Worm (Caenorhabditis elegans) whole organism, mixed stage, embryonic: ENCODE data around the gene pmp-3.

ENCODE experiments used
- elt-3 ChIP-seq: fragments of 150-350 bp; optimal IDR thresholded peaks from 2 replicates; lab custom pipeline; 2014; ENCODE audit warnings: missing biosample characterization, missing genetic modification characterization
- hlh-1 ChIP-seq: fragments of 150-350 bp; optimal IDR thresholded peaks from 2 replicates; lab custom pipeline; 2014; ENCODE audit warnings: missing biosample characterization, missing genetic modification reagents, missing genetic modification characterization
- lin-13 ChIP-seq: fragments of 150-350 bp; optimal IDR thresholded peaks from 2 replicates; lab custom pipeline; 2014; ENCODE audit warnings: missing biosample characterization, missing genetic modification characterization
- lsy-2 ChIP-seq: fragments of 150-350 bp; optimal IDR thresholded peaks from 2 replicates; lab custom pipeline; 2014; ENCODE audit warnings: missing biosample characterization, missing genetic modification characterization
- mep-1 ChIP-seq: fragments of 150-350 bp; optimal IDR thresholded peaks from 2 replicates; lab custom pipeline; 2017; ENCODE audit warnings: missing biosample characterization, missing genetic modification reagents, missing genetic modification characterization, inconsistent platforms
- nhr-237 ChIP-seq: fragments of 150-350 bp; optimal IDR thresholded peaks from 2 replicates; lab custom pipeline; 2014; ENCODE audit warnings: missing biosample characterization, missing genetic modification characterization
- snpc-4 ChIP-seq: fragments of 150-350 bp; optimal IDR thresholded peaks from 2 replicates; lab custom pipeline; 2014; ENCODE audit warnings: missing biosample characterization, missing genetic modification characterization
- sptf-1 ChIP-seq: sonication (generic microtip); optimal IDR thresholded peaks from 2 replicates; lab custom pipeline; 2017; ENCODE audit warnings: mild to moderate bottlenecking, missing genetic modification characterization, moderate library complexity, missing compliant biosample characterization
- unc-120 ChIP-seq: sonication (generic microtip); optimal IDR thresholded peaks from 2 replicates; lab custom pipeline; 2017; ENCODE audit warnings: missing genetic modification characterization, missing compliant biosample characterization; ENCODE audit not compliant: poor library complexity, severe bottlenecking
- ztf-11 ChIP-seq: fragments of 150-350 bp; optimal IDR thresholded peaks from 2 replicates; lab custom pipeline; 2014; ENCODE audit warnings: missing biosample characterization, missing genetic modification characterization

- TF ChIP-seq ztf-11 (tag; lab: Kevin White, UChicago) (no peak), lin-13 (tag; lab: Kevin White, UChicago) (no peak), snpc-4 (tag; lab: Kevin White, UChicago) (no peak), mep-1 (no peak), sptf-1 (tag; lab: Kevin White, UChicago) (no peak), hlh-1 (no peak), elt-3 (tag; lab: Kevin White, UChicago) (no peak), unc-120 (tag; lab: Kevin White, UChicago) (no peak), nhr-237 (no peak), lsy-2 (no peak)
Measured at ce11 chrV:14683926-14684325, 37.4 kb downstream of the pmp-3 start.
